Fruit fly (Drosophila melanogaster) whole organism: Measurements from ENCODE around the gene CG8837.

ENCODE experiments used
- CG8478 ChIP-seq: fragments of >200 bp; optimal IDR thresholded peaks from 2 replicates; lab custom pipeline; 2018; ENCODE audit warnings: inconsistent platforms
- Dll ChIP-seq: fragments of >200 bp; optimal IDR thresholded peaks from 2 replicates; lab custom pipeline; 2017
- psq ChIP-seq: fragments of >200 bp; optimal IDR thresholded peaks from 2 replicates; lab custom pipeline; 2017

- no peak for TF ChIP-seq Dll
- TF ChIP-seq CG8478: no peak
- TF ChIP-seq psq (lab: Kevin White, UChicago): no peak
These were observed at the start of gene CG8837, which contains the start of gene Fign for dm6 chr2L:3319731-3320295.
